Worm (Caenorhabditis elegans): ENCODE measurements around the gene ubc-15.

The ubc-15 gene

ce11 chrII:2865355-2865754 is 48.0 kb downstream of the ubc-15 start:
- TF ChIP-seq ref-2 (tag; optimal IDR thresholded peaks at IDR 0.05), result no peak
- no peak for TF ChIP-seq lim-6 (tag; optimal IDR thresholded peaks at IDR 0.05)
- no peak for TF ChIP-seq zip-5 (tag; optimal IDR thresholded peaks at IDR 0.05)
- no peak for TF ChIP-seq pqm-1 (tag; optimal IDR thresholded peaks at IDR 0.05)
- no peak for TF ChIP-seq mec-3 (tag; optimal IDR thresholded peaks at IDR 0.05; ENCODE audit: borderline replicate concordance)

DNA sequence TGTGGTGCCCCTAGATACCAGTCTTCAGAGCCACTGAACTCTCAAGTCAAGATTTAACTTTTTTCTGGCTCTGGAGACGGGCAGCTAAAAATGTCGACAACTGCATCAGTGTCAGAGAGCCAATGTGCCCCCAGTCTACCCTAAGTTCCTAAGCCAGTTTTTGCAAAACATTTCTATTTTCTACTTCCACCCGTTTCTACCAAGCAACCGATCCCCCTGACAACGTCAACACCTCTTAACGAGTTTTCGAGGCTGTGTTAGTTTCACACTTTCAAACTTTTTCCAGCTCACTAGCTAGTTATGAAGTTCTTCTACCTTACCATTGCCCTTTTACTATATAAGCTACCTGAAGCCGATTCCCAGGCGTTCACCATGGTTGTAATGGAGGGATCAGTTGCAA is 49.2 kb downstream of the ubc-15 start, which contains the start of gene Y110A2AL.5:
TSS of gene Y110A2AL.5 (plus strand) at position 301 of the 400 bp plus-strand sequence.
- no peak for TF ChIP-seq pqm-1 (tag; optimal IDR thresholded peaks at IDR 0.05)
- no peak for TF ChIP-seq pag-3 (tag; optimal IDR thresholded peaks at IDR 0.05; ENCODE audit: borderline replicate concordance)
- TF ChIP-seq ceh-34 (tag; optimal IDR thresholded peaks at IDR 0.05), result no peak

- peak; percentile 65 for TF ChIP-seq dve-1 (tag; optimal IDR thresholded peaks at IDR 0.05)
- no peak for TF ChIP-seq dmd-4 (tag; optimal IDR thresholded peaks at IDR 0.05; ENCODE audit: borderline replicate concordance)
- no peak for TF ChIP-seq che-1 (tag; optimal IDR thresholded peaks at IDR 0.05)
These were observed 50.8 kb downstream of the ubc-15 start for ce11 chrII:2862557-2863035.

DNA sequence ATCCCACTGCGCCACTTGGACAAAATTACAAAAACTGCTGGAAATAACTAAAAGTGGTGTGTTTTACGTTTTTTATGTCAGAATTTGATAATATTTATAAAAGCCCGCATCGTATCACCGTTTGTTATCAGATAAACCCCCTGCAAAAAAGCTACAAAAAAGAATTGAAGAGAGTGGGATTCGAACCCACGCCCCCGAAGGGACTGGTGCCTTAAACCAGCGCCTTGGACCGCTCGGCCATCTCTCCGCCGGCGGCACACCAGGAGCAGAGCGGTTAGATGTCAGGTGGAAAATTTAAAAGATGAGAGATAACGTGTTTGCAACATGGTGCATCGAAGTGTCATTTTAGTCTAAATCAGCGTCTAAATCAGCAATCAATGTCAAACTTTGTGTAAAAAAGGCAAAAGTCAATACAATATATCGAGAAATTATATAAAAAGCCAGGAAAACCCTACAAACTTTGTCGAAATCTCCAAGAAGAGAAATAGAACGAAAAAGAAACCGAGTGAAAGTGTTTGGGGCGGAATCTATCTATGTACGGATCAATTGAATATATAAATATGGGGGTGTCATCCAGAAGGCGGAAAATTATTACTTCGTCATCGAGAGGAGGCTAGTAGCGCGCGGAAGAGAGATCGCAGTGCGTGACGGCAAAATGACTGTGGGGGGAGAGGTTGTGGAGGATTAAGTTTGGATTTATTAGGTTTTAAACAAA is 51.9 kb downstream of the ubc-15 start:
- TF ChIP-seq ceh-48 (tag; optimal IDR thresholded peaks at IDR 0.05), result no peak
- no peak for TF ChIP-seq F13H6.1 (tag; optimal IDR thresholded peaks at IDR 0.05)
- TF ChIP-seq ama-1 (optimal IDR thresholded peaks at IDR 0.05), result no peak

DNA sequence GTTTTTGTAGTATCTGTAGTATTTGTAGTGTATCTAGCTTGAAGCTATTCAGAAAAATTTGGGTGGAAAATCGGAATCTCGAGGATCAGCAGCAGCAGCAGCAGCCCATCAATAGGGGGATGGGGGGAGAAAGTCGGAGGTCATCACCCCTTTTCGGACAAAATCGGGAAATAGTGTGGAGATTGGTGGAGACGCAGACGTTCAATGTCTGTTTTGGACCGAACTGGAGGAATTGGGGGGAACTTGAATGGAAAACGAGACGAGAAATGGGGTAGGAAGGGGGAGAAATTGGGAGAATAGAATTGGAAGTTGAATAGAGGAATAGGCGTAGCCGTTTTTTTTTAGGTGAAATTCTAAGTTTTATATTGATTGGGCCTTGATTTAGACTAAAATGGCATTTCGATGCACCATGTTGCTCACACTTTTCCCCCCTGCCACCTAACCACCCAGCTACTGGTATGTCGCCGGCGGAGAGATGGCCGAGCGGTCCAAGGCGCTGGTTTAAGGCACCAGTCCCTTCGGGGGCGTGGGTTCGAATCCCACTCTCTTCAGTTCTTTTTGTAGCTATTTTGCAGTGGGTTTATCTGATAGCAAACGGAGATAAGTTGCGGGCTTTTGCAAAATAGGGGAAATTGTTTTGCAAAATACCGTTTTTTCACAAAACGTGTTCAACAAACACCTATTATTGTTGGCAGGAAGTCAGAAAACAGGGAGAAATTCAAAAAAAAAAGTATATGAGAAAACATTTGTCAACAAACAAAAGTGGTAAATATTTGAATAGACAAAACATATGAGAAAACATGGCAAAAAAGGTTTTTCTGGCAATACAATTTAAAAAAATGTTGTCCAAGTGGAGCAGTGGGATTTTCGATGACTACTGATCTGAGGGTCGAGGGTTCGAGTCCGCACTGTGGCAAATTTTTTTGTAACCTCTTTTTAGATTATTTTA is 53.3 kb downstream of the ubc-15 start:
- TF ChIP-seq elt-4 (tag; optimal IDR thresholded peaks at IDR 0.05), result no peak
- no peak for TF ChIP-seq rnt-1 (tag; optimal IDR thresholded peaks at IDR 0.05)
- TF ChIP-seq che-1 (tag; optimal IDR thresholded peaks at IDR 0.05), result peak; percentile 11
- no peak for TF ChIP-seq ahr-1 (tag; optimal IDR thresholded peaks at IDR 0.05)
- peak; percentile 6 for TF ChIP-seq Y22D7AL.16 (tag; optimal IDR thresholded peaks at IDR 0.05)
- peak; percentile 10 for TF ChIP-seq elt-2 (tag; optimal IDR thresholded peaks at IDR 0.05)

DNA sequence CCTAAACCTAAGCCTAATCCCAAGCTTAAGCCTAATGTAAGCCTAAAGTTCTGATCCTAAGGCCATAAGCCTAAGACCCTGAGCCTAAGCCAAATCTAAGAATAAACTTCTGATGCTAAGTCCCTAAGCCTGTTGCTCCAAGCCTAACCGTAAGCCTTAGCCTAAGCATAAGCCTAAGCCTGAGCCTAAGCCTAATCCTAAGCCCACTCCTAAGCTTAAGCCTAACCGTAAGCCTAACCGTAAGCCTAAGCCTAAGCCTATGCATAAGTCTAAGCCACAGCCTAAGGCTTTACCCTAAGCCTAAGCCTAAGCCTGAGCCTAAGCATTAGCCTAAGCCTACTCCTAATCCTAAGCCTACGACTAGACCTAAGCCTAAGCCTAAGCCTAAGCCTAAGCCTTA is 54.1 kb downstream of the ubc-15 start:
- TF ChIP-seq ceh-34 (tag; optimal IDR thresholded peaks at IDR 0.05), result no peak
- TF ChIP-seq dve-1 (tag; optimal IDR thresholded peaks at IDR 0.05), result peak; percentile 84

DNA sequence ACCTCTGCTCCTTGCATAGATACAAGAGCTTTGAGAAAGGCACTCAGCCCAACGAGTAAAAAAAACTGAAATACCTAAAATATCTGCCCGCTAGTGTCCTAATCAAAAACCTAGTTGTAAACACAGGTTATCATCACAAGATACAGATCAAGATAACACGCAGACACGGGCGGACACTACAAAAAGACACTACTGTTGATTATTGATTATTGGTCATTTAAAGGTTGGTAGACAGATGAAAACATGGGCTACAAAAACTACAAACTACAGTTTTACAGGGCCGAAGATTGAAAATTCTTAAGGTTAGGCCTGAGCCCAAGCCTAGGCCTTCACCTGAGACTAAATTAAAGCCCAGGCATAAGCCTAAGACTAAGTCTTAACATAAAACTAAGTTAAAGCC is 54.6 kb downstream of the ubc-15 start:
- TF ChIP-seq elt-2 (tag; optimal IDR thresholded peaks at IDR 0.05), result peak; percentile 8
- no peak for TF ChIP-seq ahr-1 (tag; optimal IDR thresholded peaks at IDR 0.05)

ce11 chrII:2857559-2857958 is 55.8 kb downstream of the ubc-15 start:
- TF ChIP-seq ceh-18 (tag; optimal IDR thresholded peaks at IDR 0.05), result no peak
- no peak for TF ChIP-seq C38D4.7 (GFP tag; optimal IDR thresholded peaks at IDR 0.05)
- no peak for TF ChIP-seq nhr-11 (tag; optimal IDR thresholded peaks at IDR 0.05)
- TF ChIP-seq ceh-14 (tag; optimal IDR thresholded peaks at IDR 0.05), result no peak
- TF ChIP-seq rnt-1 (tag; optimal IDR thresholded peaks at IDR 0.05), result peak; percentile 18

ce11 chrII:2856114-2856513 is 57.3 kb downstream of the ubc-15 start:
- TF ChIP-seq pag-3 (tag; optimal IDR thresholded peaks at IDR 0.05; ENCODE audit: borderline replicate concordance), result no peak
- TF ChIP-seq fkh-10 (GFP tag; optimal IDR thresholded peaks at IDR 0.05), result no peak
